Worm (Caenorhabditis elegans) whole organism, mixed stage, embryonic: ENCODE results near the gene cit-1.2.

Experiments used
- elt-3 ChIP-seq: fragments of 150-350 bp; optimal IDR thresholded peaks from 2 replicates; lab custom pipeline; 2014; ENCODE audit warnings: missing biosample characterization, missing genetic modification characterization
- mls-2 ChIP-seq: sonication (generic microtip); optimal IDR thresholded peaks from 2 replicates; lab custom pipeline; 2016; ENCODE audit warnings: mild to moderate bottlenecking, missing genetic modification characterization, moderate library complexity, missing compliant biosample characterization
- pha-4 ChIP-seq: fragments of 150-350 bp; optimal IDR thresholded peaks from 2 replicates; lab custom pipeline; 2018; ENCODE audit warnings: missing biosample characterization, missing genetic modification reagents, missing genetic modification characterization
- snpc-4 ChIP-seq: fragments of 150-350 bp; optimal IDR thresholded peaks from 2 replicates; lab custom pipeline; 2014; ENCODE audit warnings: missing biosample characterization, missing genetic modification characterization
- sptf-1 ChIP-seq: sonication (generic microtip); optimal IDR thresholded peaks from 2 replicates; lab custom pipeline; 2017; ENCODE audit warnings: mild to moderate bottlenecking, missing genetic modification characterization, moderate library complexity, missing compliant biosample characterization
- unc-62 ChIP-seq: fragments of 150-350 bp; optimal IDR thresholded peaks from 2 replicates; lab custom pipeline; 2014; ENCODE audit warnings: missing biosample characterization, missing genetic modification reagents, missing genetic modification characterization
- ztf-11 ChIP-seq: fragments of 150-350 bp; optimal IDR thresholded peaks from 2 replicates; lab custom pipeline; 2014; ENCODE audit warnings: missing biosample characterization, missing genetic modification characterization

DNA sequence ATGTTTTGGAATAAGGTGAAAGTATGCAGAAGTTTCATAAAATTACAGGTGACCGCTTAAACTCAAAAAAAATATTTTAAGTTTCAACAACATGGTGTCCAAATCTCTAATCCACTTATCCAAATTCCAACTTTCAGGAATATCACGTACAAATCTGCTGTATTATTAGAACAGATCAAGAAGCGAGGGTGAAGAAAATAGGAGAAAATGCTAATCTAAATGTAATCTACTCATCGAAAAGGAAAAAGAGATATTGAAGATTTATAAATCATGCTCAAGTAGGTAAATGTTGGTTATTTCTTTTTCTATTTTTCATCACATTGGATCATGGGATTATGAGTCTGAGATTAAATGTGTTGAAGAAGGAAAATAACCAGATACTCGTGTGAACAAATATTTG, 9.0 kb upstream of the cit-1.2 start:
- TF ChIP-seq ztf-11 (tag; lab: Kevin White, UChicago): no peak
- no peak for TF ChIP-seq pha-4 (tag; lab: Kevin White, UChicago)
- no peak for TF ChIP-seq elt-3 (tag; lab: Kevin White, UChicago)
- TF ChIP-seq snpc-4 (tag; lab: Kevin White, UChicago): no peak
- TF ChIP-seq sptf-1 (tag; lab: Kevin White, UChicago): no peak
- TF ChIP-seq mls-2 (tag; lab: Kevin White, UChicago): no peak
- no peak for TF ChIP-seq unc-62
